Fruit fly (Drosophila melanogaster) whole organism, embryonic: ENCODE measurements around the gene CG14868.

ENCODE experiments used
- Abd-B ChIP-seq: fragments of 200-800 bp; sonication (Bioruptor generic); optimal IDR thresholded peaks from 2 replicates; lab custom pipeline; 2018; ENCODE audit warnings: missing biosample characterization, mild to moderate bottlenecking, missing genetic modification characterization, moderate library complexity
- CG11085 ChIP-seq: fragments of 200-800 bp; sonication (Bioruptor generic); IDR thresholded peaks from 2 replicates; pipeline ENCODE4 v1.3.6; 2022; ENCODE audit warnings: missing biosample characterization, missing genetic modification characterization
- CG11398 ChIP-seq: fragments of 200-800 bp; sonication (Bioruptor generic); optimal IDR thresholded peaks from 2 replicates; lab custom pipeline; 2016; ENCODE audit warnings: missing biosample characterization, missing genetic modification characterization
- CG1233 ChIP-seq: fragments of 200-800 bp; sonication (Bioruptor generic); optimal IDR thresholded peaks from 4 replicates; lab custom pipeline; 2018; ENCODE audit warnings: missing biosample characterization, mild to moderate bottlenecking, missing genetic modification characterization
- CG13424 ChIP-seq: fragments of 200-800 bp; sonication (Bioruptor generic); optimal IDR thresholded peaks from 2 replicates; lab custom pipeline; 2019; ENCODE audit warnings: missing biosample characterization, mild to moderate bottlenecking, missing genetic modification characterization, moderate library complexity
- CG14014 ChIP-seq: fragments of 200-800 bp; sonication (Bioruptor generic); IDR thresholded peaks from 2 replicates; pipeline ENCODE4 v1.3.6; 2022; ENCODE audit warnings: missing biosample characterization, missing genetic modification characterization
- CG1603 ChIP-seq: fragments of 200-800 bp; sonication (Bioruptor generic); optimal IDR thresholded peaks from 2 replicates; lab custom pipeline; 2019; ENCODE audit warnings: missing biosample characterization, mild to moderate bottlenecking, missing genetic modification characterization, moderate library complexity
- CG2116 ChIP-seq: fragments of 200-800 bp; sonication (Bioruptor generic); optimal IDR thresholded peaks from 3 replicates; lab custom pipeline; 2018; ENCODE audit warnings: missing biosample characterization, mild to moderate bottlenecking, missing genetic modification characterization
- CG2202 ChIP-seq: fragments of 200-800 bp; sonication (Bioruptor generic); optimal IDR thresholded peaks from 2 replicates; lab custom pipeline; 2018; ENCODE audit warnings: missing biosample characterization, mild to moderate bottlenecking, missing genetic modification characterization
- CG31388 ChIP-seq: fragments of 200-800 bp; sonication (Bioruptor generic); optimal IDR thresholded peaks from 2 replicates; lab custom pipeline; 2016; ENCODE audit warnings: missing biosample characterization, missing genetic modification characterization
- CG3163 ChIP-seq: fragments of 200-800 bp; sonication (Bioruptor generic); optimal IDR thresholded peaks from 3 replicates; lab custom pipeline; 2016; ENCODE audit warnings: missing biosample characterization, missing genetic modification characterization
- CG32767 ChIP-seq: fragments of 200-800 bp; sonication (Bioruptor generic); IDR thresholded peaks from 2 replicates; pipeline ENCODE4 v1.3.6; 2022; ENCODE audit warnings: missing biosample characterization, missing genetic modification characterization
- CG6791 ChIP-seq: fragments of 200-800 bp; sonication (Bioruptor generic); IDR thresholded peaks from 3 replicates; pipeline ENCODE4 v1.3.6; 2022; ENCODE audit warnings: missing biosample characterization, missing genetic modification characterization; ENCODE audit not compliant: partially characterized antibody
- CG8924 ChIP-seq: fragments of 200-800 bp; optimal IDR thresholded peaks from 3 replicates; lab custom pipeline; 2019; ENCODE audit warnings: missing biosample characterization, mild to moderate bottlenecking, missing genetic modification characterization, moderate library complexity
- CG9215 ChIP-seq: fragments of 200-800 bp; sonication (Bioruptor generic); IDR thresholded peaks from 2 replicates; pipeline ENCODE4 v1.3.6; 2022; ENCODE audit warnings: missing biosample characterization, missing genetic modification characterization
- Chrac-16 ChIP-seq: fragments of 200-800 bp; sonication (Bioruptor generic); optimal IDR thresholded peaks from 3 replicates; lab custom pipeline; 2016; ENCODE audit warnings: missing biosample characterization, missing genetic modification characterization
- CrebB ChIP-seq: fragments of 200-800 bp; sonication (Bioruptor generic); optimal IDR thresholded peaks from 3 replicates; lab custom pipeline; 2018; ENCODE audit warnings: missing biosample characterization, mild to moderate bottlenecking, missing genetic modification characterization
- Dad ChIP-seq: fragments of 200-800 bp; sonication (Bioruptor generic); optimal IDR thresholded peaks from 3 replicates; lab custom pipeline; 2016; ENCODE audit warnings: missing biosample characterization, missing genetic modification characterization
- Doc3 ChIP-seq: fragments of 200-800 bp; sonication (Bioruptor generic); IDR thresholded peaks from 3 replicates; pipeline ENCODE4 v1.3.6; 2022; ENCODE audit warnings: missing biosample characterization, missing genetic modification characterization; ENCODE audit not compliant: partially characterized antibody
- Hmx ChIP-seq: fragments of 200-800 bp; sonication (Bioruptor generic); optimal IDR thresholded peaks from 2 replicates; lab custom pipeline; 2016; ENCODE audit warnings: missing biosample characterization, missing genetic modification characterization
- Jarid2 ChIP-seq: fragments of 200-800 bp; sonication (Bioruptor generic); optimal IDR thresholded peaks from 3 replicates; lab custom pipeline; 2017; ENCODE audit warnings: mild to moderate bottlenecking, missing biosample characterization, missing genetic modification reagents, missing genetic modification characterization
- Mad ChIP-seq: fragments of 200-800 bp; sonication (Bioruptor generic); optimal IDR thresholded peaks from 2 replicates; lab custom pipeline; 2016; ENCODE audit warnings: missing biosample characterization, missing genetic modification characterization
- Opbp ChIP-seq: fragments of 200-800 bp; sonication (Bioruptor generic); IDR thresholded peaks from 3 replicates; pipeline ENCODE4 v1.3.6; 2022; ENCODE audit warnings: missing biosample characterization, missing genetic modification characterization; ENCODE audit not compliant: partially characterized antibody
- Pdp1 ChIP-seq, 2 experiments: fragments of 200-800 bp; sonication (Bioruptor generic); optimal IDR thresholded peaks; 3 replicates each; lab custom pipeline; 2016; ENCODE audit warnings: missing biosample characterization in 2 of 2, missing genetic modification characterization in 2 of 2, mild to moderate bottlenecking in 1 of 2, moderate library complexity in 1 of 2
- Ptx1 ChIP-seq: fragments of 200-800 bp; sonication (Bioruptor generic); IDR thresholded peaks from 2 replicates; pipeline ENCODE4 v1.3.6; 2022; ENCODE audit warnings: missing biosample characterization, missing genetic modification characterization
- Sry-β ChIP-seq: fragments of 200-800 bp; sonication (Bioruptor generic); optimal IDR thresholded peaks from 2 replicates; lab custom pipeline; 2018; ENCODE audit warnings: missing biosample characterization, mild to moderate bottlenecking, missing genetic modification characterization, moderate library complexity
- Taf1 ChIP-seq: fragments of 200-800 bp; sonication (Bioruptor generic); IDR thresholded peaks from 2 replicates; pipeline ENCODE4 v1.3.6; 2022; ENCODE audit warnings: missing biosample characterization, missing genetic modification characterization
- Vsx1 ChIP-seq: fragments of 200-800 bp; sonication (Bioruptor generic); optimal IDR thresholded peaks from 2 replicates; lab custom pipeline; 2017; ENCODE audit warnings: missing biosample characterization, mild to moderate bottlenecking, missing genetic modification characterization, missing genetic modification reagents
- ash1 ChIP-seq: fragments of 200-800 bp; sonication (Bioruptor generic); optimal IDR thresholded peaks from 2 replicates; lab custom pipeline; 2018; ENCODE audit warnings: missing biosample characterization, mild to moderate bottlenecking, missing genetic modification characterization
- az2 ChIP-seq: fragments of 200-800 bp; sonication (Bioruptor generic); optimal IDR thresholded peaks from 3 replicates; lab custom pipeline; 2016; ENCODE audit warnings: missing biosample characterization, missing genetic modification characterization
- bcd ChIP-seq: fragments of 200-800 bp; sonication (Bioruptor generic); optimal IDR thresholded peaks from 2 replicates; lab custom pipeline; 2017; ENCODE audit warnings: missing biosample characterization, mild to moderate bottlenecking, missing genetic modification characterization
- cwo ChIP-seq: fragments of 200-800 bp; sonication (Bioruptor generic); optimal IDR thresholded peaks from 3 replicates; lab custom pipeline; 2017; ENCODE audit warnings: missing biosample characterization, missing genetic modification characterization, mild to moderate bottlenecking, moderate library complexity, missing genetic modification reagents
- da ChIP-seq: fragments of 200-800 bp; sonication (Bioruptor generic); optimal IDR thresholded peaks from 2 replicates; lab custom pipeline; 2016; ENCODE audit warnings: missing biosample characterization, missing genetic modification characterization
- dan ChIP-seq: fragments of 200-800 bp; sonication (Bioruptor generic); IDR thresholded peaks from 2 replicates; pipeline ENCODE4 v1.3.6; 2022; ENCODE audit warnings: missing biosample characterization, missing genetic modification characterization
- emc ChIP-seq: fragments of 200-800 bp; sonication (Bioruptor generic); optimal IDR thresholded peaks from 2 replicates; lab custom pipeline; 2016; ENCODE audit warnings: missing biosample characterization, missing genetic modification characterization
- eve ChIP-seq, 2 experiments: fragments of >200 bp; optimal IDR thresholded peaks; 2 replicates each; lab custom pipeline; 2017; ENCODE audit warnings: missing biosample characterization in 2 of 2, missing genetic modification characterization in 2 of 2
- fru ChIP-seq: fragments of >200 bp; optimal IDR thresholded peaks from 2 replicates; lab custom pipeline; 2017
- gro ChIP-seq: fragments of 200-800 bp; sonication (Bioruptor generic); optimal IDR thresholded peaks from 2 replicates; lab custom pipeline; 2016; ENCODE audit warnings: missing biosample characterization, missing genetic modification characterization
- gsb-n ChIP-seq: fragments of 200-800 bp; sonication (Bioruptor generic); optimal IDR thresholded peaks from 3 replicates; lab custom pipeline; 2018; ENCODE audit warnings: missing biosample characterization, mild to moderate bottlenecking, missing genetic modification characterization
- gt ChIP-seq: fragments of 200-800 bp; sonication (Bioruptor generic); IDR thresholded peaks from 2 replicates; pipeline ENCODE4 v1.3.6; 2022; ENCODE audit warnings: missing biosample characterization, missing genetic modification characterization
- mam ChIP-seq: fragments of 200-800 bp; sonication (Bioruptor generic); optimal IDR thresholded peaks from 3 replicates; lab custom pipeline; 2016; ENCODE audit warnings: missing biosample characterization, missing genetic modification characterization
- oc ChIP-seq: fragments of 200-800 bp; sonication (Bioruptor generic); optimal IDR thresholded peaks from 2 replicates; lab custom pipeline; 2018; ENCODE audit warnings: missing biosample characterization, mild to moderate bottlenecking, missing genetic modification characterization, moderate library complexity
- pzg ChIP-seq: fragments of 200-800 bp; sonication (Bioruptor generic); optimal IDR thresholded peaks from 3 replicates; lab custom pipeline; 2018; ENCODE audit warnings: missing biosample characterization, mild to moderate bottlenecking, missing genetic modification characterization, moderate library complexity
- rib ChIP-seq: fragments of 200-800 bp; sonication (Bioruptor generic); IDR thresholded peaks from 2 replicates; pipeline ENCODE4 v1.3.6; 2022; ENCODE audit warnings: missing biosample characterization, missing genetic modification characterization
- row ChIP-seq: fragments of 200-800 bp; sonication (Bioruptor generic); IDR thresholded peaks from 3 replicates; pipeline ENCODE4 v1.3.6; 2022; ENCODE audit warnings: missing biosample characterization, missing genetic modification characterization
- sens-2 ChIP-seq: fragments of 200-800 bp; sonication (Bioruptor generic); IDR thresholded peaks from 2 replicates; pipeline ENCODE4 v1.3.6; 2022; ENCODE audit warnings: missing biosample characterization, missing genetic modification characterization
- shn ChIP-seq: fragments of 200-800 bp; sonication (Bioruptor generic); optimal IDR thresholded peaks from 3 replicates; lab custom pipeline; 2016; ENCODE audit warnings: missing biosample characterization, missing genetic modification characterization
- slp2 ChIP-seq: fragments of 200-800 bp; sonication (Bioruptor generic); optimal IDR thresholded peaks from 2 replicates; lab custom pipeline; 2016; ENCODE audit warnings: missing biosample characterization, missing genetic modification characterization
- wdn ChIP-seq: fragments of 200-800 bp; sonication (Bioruptor generic); IDR thresholded peaks from 2 replicates; pipeline ENCODE4 v1.3.6; 2022; ENCODE audit warnings: missing biosample characterization, missing genetic modification characterization
- zen ChIP-seq: fragments of 200-800 bp; sonication (Bioruptor generic); optimal IDR thresholded peaks from 3 replicates; lab custom pipeline; 2018; ENCODE audit warnings: missing biosample characterization, mild to moderate bottlenecking, missing genetic modification characterization, moderate library complexity

The CG14868 gene

dm6 chr3R:15342926-15343685, 26.6 kb downstream of the CG14868 start, which contains the start of gene Nagk (continued):
- peak; percentile 52 for TF ChIP-seq CG13424 (tag; lab: Kevin White, UChicago)
- no peak for TF ChIP-seq fru (lab: Kevin White, UChicago)
- peak; percentile 27 for TF ChIP-seq CG2202 (tag; lab: Kevin White, UChicago)
- TF ChIP-seq Mad: peak; percentile 36
- TF ChIP-seq gro: peak; percentile 60
- TF ChIP-seq ash1 (GFP tag; lab: Kevin White, UChicago): no peak
- peak; percentile 68; the same call in 2 of the 3 replicates for TF ChIP-seq CG6791 (GFP tag; lab: Robert Waterston, UW)
- peak; percentile 62 for TF ChIP-seq Chrac-16
- peak; percentile 61 for TF ChIP-seq CG1233 (GFP tag; lab: Kevin White, UChicago)
- peak; percentile 15; the same call in 1 of the 2 replicates for TF ChIP-seq CG32767
- peak; percentile 39 for TF ChIP-seq gsb-n (tag; lab: Kevin White, UChicago)
- 0 out of 2 replicates have a peak, but pooled peaks have one; percentile 39 for TF ChIP-seq Ptx1 (GFP tag; lab: Robert Waterston, UW)
- peak; percentile 59 for TF ChIP-seq Jarid2 (GFP tag; lab: Kevin White, UChicago)
- peak; percentile 45 to 53 for TF ChIP-seq Pdp1 (GFP tag; optimal IDR thresholded peaks at IDR 0.05; lab: Kevin White, UChicago)
- no peak for TF ChIP-seq CG3163 (GFP tag; lab: Kevin White, UChicago)
- TF ChIP-seq Abd-B (GFP tag; lab: Kevin White, UChicago): no peak
- peak; percentile 54 for TF ChIP-seq Dad (GFP tag; lab: Kevin White, UChicago)
- TF ChIP-seq Doc3 (GFP tag; lab: Robert Waterston, UW): no peak
- peak; percentile 61 for TF ChIP-seq bcd
- no peak for TF ChIP-seq da (GFP tag; lab: Kevin White, UChicago)
- TF ChIP-seq gt (GFP tag; lab: Robert Waterston, UW): no peak
- TF ChIP-seq mam (GFP tag; lab: Kevin White, UChicago): peak; percentile 40
- peak; percentile 59; the same call in 1 of the 3 replicates for TF ChIP-seq Opbp (GFP tag; lab: Robert Waterston, UW)
- no peak for TF ChIP-seq dan (GFP tag; lab: Robert Waterston, UW)
- TF ChIP-seq CG8924: peak; percentile 79
- peak; percentile 45 for TF ChIP-seq emc (GFP tag; lab: Kevin White, UChicago)
- TF ChIP-seq eve (GFP tag; optimal IDR thresholded peaks at IDR 0.05; lab: Kevin White, UChicago): no peak
- TF ChIP-seq Taf1: no peak
- peak; percentile 39 for TF ChIP-seq shn
- peak; percentile 64 for TF ChIP-seq CG2116
- TF ChIP-seq sens-2 (GFP tag; lab: Robert Waterston, UW): no peak
- TF ChIP-seq Hmx (GFP tag; lab: Kevin White, UChicago): no peak
- TF ChIP-seq CG14014 (GFP tag; lab: Robert Waterston, UW): peak; percentile 39
- TF ChIP-seq slp2 (GFP tag; lab: Kevin White, UChicago): peak; percentile 46
- TF ChIP-seq zen (tag; lab: Kevin White, UChicago): no peak
- TF ChIP-seq wdn (GFP tag; lab: Robert Waterston, UW): no peak
- TF ChIP-seq CG9215: peak; percentile 21; the same call in 1 of the 2 replicates
- TF ChIP-seq pzg (GFP tag; lab: Kevin White, UChicago): peak; percentile 34
- TF ChIP-seq az2 (GFP tag; lab: Kevin White, UChicago): peak; percentile 72
- no peak for TF ChIP-seq oc
- TF ChIP-seq CG31388 (GFP tag; lab: Kevin White, UChicago): peak; percentile 57
- no peak for TF ChIP-seq CG11398 (GFP tag; lab: Kevin White, UChicago)
- TF ChIP-seq row: peak; percentile 86
- peak; percentile 48 for TF ChIP-seq CG1603 (tag; lab: Kevin White, UChicago)
- TF ChIP-seq rib (GFP tag; lab: Robert Waterston, UW): 0 out of 2 replicates have a peak, but pooled peaks have one; percentile 22
- TF ChIP-seq CG11085 (GFP tag; lab: Robert Waterston, UW): no peak
- TF ChIP-seq Vsx1 (GFP tag; lab: Kevin White, UChicago): no peak
- peak; percentile 56 for TF ChIP-seq cwo (GFP tag; lab: Kevin White, UChicago)
- no peak for TF ChIP-seq Sry-β (GFP tag; lab: Kevin White, UChicago)
- peak; percentile 40 for TF ChIP-seq CrebB (tag; lab: Kevin White, UChicago)
